Fruit fly (Drosophila melanogaster): Measurements from ENCODE around the gene Idh3a.
A peak's percentile ranks its signal among the peaks of the same experiment; 100 is the strongest.

Gene Idh3a

DNA sequence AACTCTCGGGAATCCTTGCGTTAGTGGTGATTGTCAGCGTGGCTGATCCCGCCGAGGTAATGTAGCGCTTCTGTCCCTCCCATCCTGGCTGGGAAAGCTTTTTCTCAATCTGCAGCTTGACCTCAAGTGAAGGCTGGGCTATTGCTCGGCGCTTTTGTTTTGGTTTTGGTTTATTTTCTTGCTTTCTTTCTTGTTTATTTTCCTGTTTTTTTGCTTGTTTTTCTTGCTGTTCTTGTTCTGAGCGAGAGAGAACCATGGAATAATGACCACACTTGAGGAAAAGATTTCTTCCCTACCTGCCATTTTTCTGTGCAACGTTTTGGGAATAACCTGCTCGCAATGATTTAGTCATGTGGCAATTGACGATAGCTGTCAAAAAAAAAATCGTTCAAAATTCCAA is 36.6 kb downstream of the Idh3a start:
- no peak for TF ChIP-seq rn (GFP tag; IDR thresholded peaks at IDR 0.05)
- TF ChIP-seq CG14655 (GFP tag; optimal IDR thresholded peaks at IDR 0.05), result no peak
- TF ChIP-seq Pif1A (GFP tag; optimal IDR thresholded peaks at IDR 0.05), result no peak
- TF ChIP-seq CG34367 (tag; optimal IDR thresholded peaks at IDR 0.05), result peak; percentile 73
- TF ChIP-seq CG8301 (tag; optimal IDR thresholded peaks at IDR 0.05), result no peak
- TF ChIP-seq CG13204 (GFP tag; optimal IDR thresholded peaks at IDR 0.05), result no peak
- TF ChIP-seq gl (tag; optimal IDR thresholded peaks at IDR 0.05), result peak; percentile 90
- TF ChIP-seq Pif1B (GFP tag; optimal IDR thresholded peaks at IDR 0.05), result no peak
- no peak for TF ChIP-seq D1 (tag; optimal IDR thresholded peaks at IDR 0.05)
- peak; percentile 29 for TF ChIP-seq EcR (GFP tag; optimal IDR thresholded peaks at IDR 0.05)
- TF ChIP-seq Snoo (tag; optimal IDR thresholded peaks at IDR 0.05), result no peak
- TF ChIP-seq CG15710 (tag; optimal IDR thresholded peaks at IDR 0.05), result peak; percentile 76
- no peak for TF ChIP-seq CG10348 (GFP tag; IDR thresholded peaks at IDR 0.05)
- 0 out of 2 replicates have a peak, but pooled peaks have one; percentile 14 for TF ChIP-seq CG32121 (GFP tag; IDR thresholded peaks at IDR 0.05)
- 0 out of 3 replicates have a peak, but pooled peaks have one; percentile 43 for TF ChIP-seq fd96Ca (GFP tag; IDR thresholded peaks at IDR 0.05)
- peak; percentile 71 for TF ChIP-seq CG8159 (tag; optimal IDR thresholded peaks at IDR 0.05)
- TF ChIP-seq CG12605 (GFP tag; IDR thresholded peaks at IDR 0.05), result peak; percentile 80
- TF ChIP-seq CG4496 (GFP tag; IDR thresholded peaks at IDR 0.05), result peak; percentile 65; the same call in 2 of the 3 replicates
- TF ChIP-seq CG17806 (tag; optimal IDR thresholded peaks at IDR 0.05), result peak; percentile 59
- peak; percentile 22; the same call in 1 of the 2 replicates for TF ChIP-seq Ets98B (GFP tag; IDR thresholded peaks at IDR 0.05)
- peak; percentile 47 for TF ChIP-seq CG9948 (tag; optimal IDR thresholded peaks at IDR 0.05)

DNA sequence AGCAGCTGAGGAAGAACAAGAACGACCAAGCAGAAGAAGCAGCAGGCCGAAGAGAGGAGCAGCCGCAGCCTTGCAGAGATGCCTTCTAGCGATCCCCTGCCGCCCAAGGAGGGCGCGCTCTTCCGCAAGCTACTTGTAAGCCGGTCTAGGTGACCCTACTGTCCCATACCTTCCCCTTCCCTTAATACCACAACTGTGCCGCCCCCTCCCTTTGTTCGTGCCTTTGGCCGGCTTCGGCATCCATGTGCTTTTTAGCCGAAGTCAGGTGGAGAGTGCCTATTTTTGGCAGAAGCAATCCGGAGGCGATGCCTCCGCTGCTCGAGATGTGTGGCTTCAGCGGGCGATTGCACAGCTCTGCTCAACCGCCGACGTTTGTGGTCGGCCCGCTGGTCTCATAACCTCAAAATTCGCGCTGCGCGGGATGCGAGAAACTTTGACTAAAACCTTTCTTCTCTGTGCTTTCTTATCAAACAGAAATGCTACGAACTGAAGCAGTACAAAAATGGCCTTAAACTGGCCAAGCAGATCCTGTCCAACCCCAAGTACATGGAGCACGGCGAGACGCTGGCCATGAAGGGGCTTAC is 41.0 kb downstream of the Idh3a start:
- TF ChIP-seq CG4496 (GFP tag; IDR thresholded peaks at IDR 0.05), result no peak
- no peak for TF ChIP-seq rn (GFP tag; IDR thresholded peaks at IDR 0.05)
- TF ChIP-seq D1 (tag; optimal IDR thresholded peaks at IDR 0.05), result no peak
- TF ChIP-seq CG14655 (GFP tag; optimal IDR thresholded peaks at IDR 0.05), result no peak
- no peak for TF ChIP-seq CG9948 (tag; optimal IDR thresholded peaks at IDR 0.05)
- TF ChIP-seq gl (tag; optimal IDR thresholded peaks at IDR 0.05), result no peak
- no peak for TF ChIP-seq CG15710 (tag; optimal IDR thresholded peaks at IDR 0.05)
- TF ChIP-seq CG12605 (GFP tag; IDR thresholded peaks at IDR 0.05), result no peak
- TF ChIP-seq CG32121 (GFP tag; IDR thresholded peaks at IDR 0.05), result no peak
- no peak for TF ChIP-seq EcR (GFP tag; optimal IDR thresholded peaks at IDR 0.05)
- no peak for TF ChIP-seq Pif1B (GFP tag; optimal IDR thresholded peaks at IDR 0.05)
- TF ChIP-seq Pif1A (GFP tag; optimal IDR thresholded peaks at IDR 0.05), result no peak
- no peak for TF ChIP-seq CG17806 (tag; optimal IDR thresholded peaks at IDR 0.05)

DNA sequence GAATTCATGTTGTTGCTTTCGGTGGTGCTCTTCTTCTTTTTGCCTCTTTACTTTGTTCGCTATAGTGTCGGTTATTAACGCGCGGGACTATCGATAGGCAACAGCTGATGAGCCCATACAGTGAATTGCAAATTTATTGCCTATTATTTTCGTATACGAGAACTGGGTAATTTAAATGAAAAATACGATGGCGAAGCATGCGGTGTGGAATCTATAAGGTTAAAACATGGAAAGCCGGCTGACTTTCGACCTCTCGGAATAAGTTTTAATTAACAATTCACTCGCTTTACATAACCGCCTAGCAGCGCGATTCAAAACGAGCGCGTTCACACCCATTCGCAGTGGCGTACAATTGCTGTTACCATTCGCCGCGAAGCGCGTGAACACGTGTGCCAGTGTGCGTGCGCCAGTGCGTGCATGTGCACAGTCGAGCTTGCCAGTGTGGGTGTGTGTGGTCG is 41.7 kb downstream of the Idh3a start, which contains the start of the genes Naa15-16 and mRpS14:
Naa15-16 (plus strand) TSS at position 116 of the 458 bp plus-strand sequence.
mRpS14 (minus strand) TSS at position 370 of the 458 bp plus-strand sequence.
- TF ChIP-seq gl (tag; optimal IDR thresholded peaks at IDR 0.05) (no peak), CG8301 (tag; optimal IDR thresholded peaks at IDR 0.05) (no peak), Pif1A (GFP tag; optimal IDR thresholded peaks at IDR 0.05) (no peak), CG15710 (tag; optimal IDR thresholded peaks at IDR 0.05) (no peak), CG10348 (GFP tag; IDR thresholded peaks at IDR 0.05) (no peak), Ets98B (GFP tag; IDR thresholded peaks at IDR 0.05) (no peak)

DNA sequence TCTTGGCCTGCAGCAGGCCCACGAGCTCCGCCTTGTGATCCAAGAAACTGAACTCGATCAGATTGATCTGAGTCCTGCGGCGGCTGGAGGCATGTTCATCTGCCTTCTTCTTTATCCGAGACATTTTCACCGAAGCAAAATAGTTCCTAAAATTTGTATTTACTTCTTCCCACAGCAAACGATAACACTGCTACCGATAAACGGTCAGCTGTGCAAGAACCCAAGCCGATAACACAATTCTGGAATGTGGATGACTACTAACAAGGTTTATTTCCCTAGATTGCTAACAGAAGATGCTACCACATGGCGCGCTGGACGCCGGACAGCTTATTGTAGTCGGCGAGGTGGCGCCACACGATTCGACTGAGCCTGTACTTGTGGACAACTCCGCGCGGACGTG is 42.5 kb downstream of the Idh3a start, which contains the start of gene CG32533:
CG32533 (minus strand) TSS at position 278 of the 400 bp plus-strand sequence.
- TF ChIP-seq CG34367 (tag; optimal IDR thresholded peaks at IDR 0.05) (no peak), EcR (GFP tag; optimal IDR thresholded peaks at IDR 0.05) (no peak), CG8159 (tag; optimal IDR thresholded peaks at IDR 0.05) (no peak), fd96Ca (GFP tag; IDR thresholded peaks at IDR 0.05) (no peak), CG15710 (tag; optimal IDR thresholded peaks at IDR 0.05) (no peak), Pif1A (GFP tag; optimal IDR thresholded peaks at IDR 0.05) (no peak), CG8301 (tag; optimal IDR thresholded peaks at IDR 0.05) (no peak), CG32121 (GFP tag; IDR thresholded peaks at IDR 0.05) (no peak)

DNA sequence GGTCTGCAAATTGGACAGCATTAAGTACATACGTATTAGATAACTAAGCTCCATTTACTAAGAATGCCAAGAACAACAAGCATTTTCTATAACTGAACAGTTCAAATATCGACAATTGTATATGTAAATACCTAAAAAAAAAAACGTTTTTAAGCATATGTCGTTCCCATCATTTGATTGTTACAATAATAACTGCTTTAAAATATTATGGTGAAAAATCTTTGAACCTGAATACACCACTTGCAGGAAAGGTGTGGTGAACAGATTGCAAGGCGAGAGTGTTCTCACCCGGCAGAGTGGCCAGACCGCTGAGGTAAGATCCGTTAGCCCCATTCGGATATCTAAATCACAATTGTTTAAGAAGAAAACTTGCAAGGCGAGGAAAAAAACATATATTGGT is 46.8 kb downstream of the Idh3a start, which contains the start of gene narya:
narya (plus strand) TSS at position 301 of the 400 bp plus-strand sequence.
- TF ChIP-seq D1 (tag; optimal IDR thresholded peaks at IDR 0.05) (no peak), Pif1A (GFP tag; optimal IDR thresholded peaks at IDR 0.05) (no peak), CG34367 (tag; optimal IDR thresholded peaks at IDR 0.05) (no peak), CG12605 (GFP tag; IDR thresholded peaks at IDR 0.05) (no peak), CG14655 (GFP tag; optimal IDR thresholded peaks at IDR 0.05) (no peak), CG9948 (tag; optimal IDR thresholded peaks at IDR 0.05) (no peak), CG8159 (tag; optimal IDR thresholded peaks at IDR 0.05) (no peak), CG8301 (tag; optimal IDR thresholded peaks at IDR 0.05) (no peak), CG32121 (GFP tag; IDR thresholded peaks at IDR 0.05) (no peak), Snoo (tag; optimal IDR thresholded peaks at IDR 0.05) (no peak), CG15710 (tag; optimal IDR thresholded peaks at IDR 0.05) (no peak), Ets98B (GFP tag; IDR thresholded peaks at IDR 0.05) (no peak), gl (tag; optimal IDR thresholded peaks at IDR 0.05) (no peak), CG10348 (GFP tag; IDR thresholded peaks at IDR 0.05) (no peak), CG17806 (tag; optimal IDR thresholded peaks at IDR 0.05) (no peak), Pif1B (GFP tag; optimal IDR thresholded peaks at IDR 0.05) (no peak), fd96Ca (GFP tag; IDR thresholded peaks at IDR 0.05) (no peak), EcR (GFP tag; optimal IDR thresholded peaks at IDR 0.05) (no peak), CG13204 (GFP tag; optimal IDR thresholded peaks at IDR 0.05) (no peak), rn (GFP tag; IDR thresholded peaks at IDR 0.05) (no peak)

Data from whole organism, pupa.